Fruit fly (Drosophila melanogaster): ENCODE data around the gene Con.

The Con gene

DNA sequence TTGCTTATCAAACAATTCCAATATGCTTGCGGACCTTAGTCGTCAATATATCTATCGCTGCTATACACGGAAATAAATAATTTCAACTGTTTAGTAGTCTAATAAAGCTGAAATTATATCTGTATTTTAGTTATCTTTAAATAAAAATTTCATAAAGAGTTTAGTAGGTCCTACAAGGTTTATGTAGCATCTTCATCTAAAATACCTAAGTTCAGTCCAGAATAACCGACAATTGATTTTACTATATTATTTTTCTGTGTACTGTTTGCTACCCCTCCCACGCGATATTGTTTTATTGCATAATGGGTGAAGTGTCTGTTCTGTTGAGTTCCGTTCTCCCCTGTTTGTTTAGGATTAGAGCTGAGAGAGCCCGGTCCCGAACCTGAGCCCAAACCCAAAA, 61.3 kb downstream of the Con start (continued):
- no peak for TF ChIP-seq knrl (GFP tag; IDR thresholded peaks at IDR 0.05; ENCODE audit: partially characterized antibody)
- TF ChIP-seq CrebB (tag; optimal IDR thresholded peaks at IDR 0.05): no peak
- TF ChIP-seq Mrtf (GFP tag; IDR thresholded peaks at IDR 0.05): no peak
- no peak for TF ChIP-seq CG10543 (GFP tag; optimal IDR thresholded peaks at IDR 0.05)
- no peak for TF ChIP-seq vnd (GFP tag; IDR thresholded peaks at IDR 0.05; ENCODE audit: partially characterized antibody)
- no peak for TF ChIP-seq CG4360 (GFP tag; IDR thresholded peaks at IDR 0.05)
- no peak for TF ChIP-seq Bteb2 (GFP tag; optimal IDR thresholded peaks at IDR 0.05)
- TF ChIP-seq amos (GFP tag; IDR thresholded peaks at IDR 0.05; ENCODE audit: partially characterized antibody): no peak
- TF ChIP-seq h (optimal IDR thresholded peaks at IDR 0.05): no peak
- TF ChIP-seq Ptx1 (GFP tag; IDR thresholded peaks at IDR 0.05): 0 out of 2 replicates have a peak, but pooled peaks have one; percentile 14
- no peak for TF ChIP-seq Jarid2 (GFP tag; optimal IDR thresholded peaks at IDR 0.05)
- no peak for TF ChIP-seq chn (GFP tag; optimal IDR thresholded peaks at IDR 0.05)
- TF ChIP-seq CG7928 (GFP tag; optimal IDR thresholded peaks at IDR 0.05): no peak
- peak; percentile 17 for TF ChIP-seq Nf-YB (GFP tag; optimal IDR thresholded peaks at IDR 0.05)
- TF ChIP-seq trh (GFP tag; optimal IDR thresholded peaks at IDR 0.05): no peak
- no peak for TF ChIP-seq schlank (tag; optimal IDR thresholded peaks at IDR 0.05)
- no peak for TF ChIP-seq CHES-1-like (GFP tag; optimal IDR thresholded peaks at IDR 0.05)
- TF ChIP-seq Optix (GFP tag; IDR thresholded peaks at IDR 0.05): no peak
- TF ChIP-seq CG1233 (GFP tag; optimal IDR thresholded peaks at IDR 0.05): no peak
- TF ChIP-seq inv (GFP tag; IDR thresholded peaks at IDR 0.05; ENCODE audit: partially characterized antibody): no peak
- no peak for TF ChIP-seq CG14965 (GFP tag; optimal IDR thresholded peaks at IDR 0.05; ENCODE audit: borderline replicate concordance)
- no peak for TF ChIP-seq Six4 (GFP tag; optimal IDR thresholded peaks at IDR 0.05)
- no peak for TF ChIP-seq Dek (tag; optimal IDR thresholded peaks at IDR 0.05)
- peak in 1 of 3 experiments; percentile 75 for TF ChIP-seq lola (GFP tag; optimal IDR thresholded peaks at IDR 0.05)
- TF ChIP-seq CG43689 (GFP tag; IDR thresholded peaks at IDR 0.05): no peak
- TF ChIP-seq ash1 (GFP tag; optimal IDR thresholded peaks at IDR 0.05): no peak
- no peak for TF ChIP-seq Fer2 (tag; optimal IDR thresholded peaks at IDR 0.05)
- TF ChIP-seq grn (GFP tag; optimal IDR thresholded peaks at IDR 0.05): no peak
- no peak for TF ChIP-seq unc-4 (GFP tag; IDR thresholded peaks at IDR 0.05; ENCODE audit: partially characterized antibody)
- peak; percentile 34 for TF ChIP-seq CG10267 (tag; optimal IDR thresholded peaks at IDR 0.05)
- peak; percentile 5 for TF ChIP-seq dmrt99B (tag; optimal IDR thresholded peaks at IDR 0.05)
- TF ChIP-seq CG32532 (GFP tag; IDR thresholded peaks at IDR 0.05): no peak
- TF ChIP-seq lmd (GFP tag; IDR thresholded peaks at IDR 0.05): no peak
- TF ChIP-seq sima (GFP tag; optimal IDR thresholded peaks at IDR 0.05): no peak
- TF ChIP-seq CG7556 (GFP tag; optimal IDR thresholded peaks at IDR 0.05): peak; percentile 27
- no peak for TF ChIP-seq Dfd (GFP tag; optimal IDR thresholded peaks at IDR 0.05)
- no peak for TF ChIP-seq CG6175 (GFP tag; IDR thresholded peaks at IDR 0.05)
- TF ChIP-seq hth (optimal IDR thresholded peaks at IDR 0.05): no peak
- no peak for TF ChIP-seq CG31388 (GFP tag; optimal IDR thresholded peaks at IDR 0.05)
- TF ChIP-seq CG31441 (GFP tag; IDR thresholded peaks at IDR 0.05): peak; percentile 26; the same call in 1 of the 2 replicates
- TF ChIP-seq BEAF-32 (GFP tag; optimal IDR thresholded peaks at IDR 0.05): no peak
- no peak for TF ChIP-seq CG14014 (GFP tag; IDR thresholded peaks at IDR 0.05)
- no peak for TF ChIP-seq CG9215 (GFP tag; IDR thresholded peaks at IDR 0.05)
- no peak for TF ChIP-seq CG4854 (GFP tag; optimal IDR thresholded peaks at IDR 0.05)
- no peak for TF ChIP-seq onecut (GFP tag; IDR thresholded peaks at IDR 0.05)
- peak; percentile 39 for TF ChIP-seq CoRest (tag; optimal IDR thresholded peaks at IDR 0.05)
- TF ChIP-seq fd64A (GFP tag; optimal IDR thresholded peaks at IDR 0.05): no peak
- no peak for TF ChIP-seq lab (GFP tag; optimal IDR thresholded peaks at IDR 0.05)
- no peak for TF ChIP-seq CG7786 (GFP tag; optimal IDR thresholded peaks at IDR 0.05)
- TF ChIP-seq CG12659 (GFP tag; optimal IDR thresholded peaks at IDR 0.05): no peak
- TF ChIP-seq Med (GFP tag): no peak
- no peak for TF ChIP-seq CG11093 (GFP tag; IDR thresholded peaks at IDR 0.05)

Measured in whole organism, embryonic.